Worm (Caenorhabditis elegans) whole organism, L4 larva: ENCODE data around the gene T16G12.12.

Experiments used
- T26A8.4 ChIP-seq: fragments of 200-800 bp; sonication (Bioruptor generic); IDR thresholded peaks from 2 replicates; pipeline ENCODE4 v1.3.6; 2022; ENCODE audit warnings: missing genetic modification characterization, missing compliant biosample characterization
- aly-2 ChIP-seq: sonication (generic microtip); optimal IDR thresholded peaks from 2 replicates; lab custom pipeline; 2018; ENCODE audit warnings: missing biosample characterization, missing genetic modification characterization
- ceh-82 ChIP-seq: sonication (generic microtip); optimal IDR thresholded peaks from 2 replicates; lab custom pipeline; 2017; ENCODE audit warnings: missing biosample characterization, missing genetic modification characterization
- cey-2 ChIP-seq: sonication (generic microtip); optimal IDR thresholded peaks from 3 replicates; lab custom pipeline; 2017; ENCODE audit warnings: missing genetic modification characterization, mild to moderate bottlenecking, missing compliant biosample characterization, antibody characterized with exemption, borderline replicate concordance; ENCODE audit not compliant: insufficient read depth
- lin-29 ChIP-seq: fragments of 200-800 bp; sonication (Bioruptor generic); IDR thresholded peaks from 2 replicates; pipeline ENCODE4 v1.3.6; 2022; ENCODE audit warnings: missing genetic modification reagents, missing genetic modification characterization, missing compliant biosample characterization
- lin-39 ChIP-seq: fragments of 150-350 bp; optimal IDR thresholded peaks from 2 replicates; lab custom pipeline; 2014; ENCODE audit warnings: missing biosample characterization, missing genetic modification reagents, missing genetic modification characterization
- nhr-76 ChIP-seq: fragments of 150-350 bp; optimal IDR thresholded peaks from 2 replicates; lab custom pipeline; 2014; ENCODE audit warnings: missing biosample characterization, missing genetic modification characterization
- pha-4 ChIP-seq, 2 experiments: fragments of 150-350 bp in 1 of 2; fragments of 200-800 bp in 1 of 2; sonication (Bioruptor generic) in 1 of 2; IDR thresholded peaks in 1 of 2; optimal IDR thresholded peaks in 1 of 2; 2 replicates each; pipeline versions ENCODE4 v1.3.6 to Lab custom; 2014 to 2022; ENCODE audit warnings: missing genetic modification characterization in 2 of 2, missing genetic modification reagents in 2 of 2, missing biosample characterization in 1 of 2, missing compliant biosample characterization in 1 of 2
- sdz-12 ChIP-seq: fragments of 200-800 bp; sonication (Bioruptor generic); optimal IDR thresholded peaks from 2 replicates; lab custom pipeline; 2018; ENCODE audit warnings: mild to moderate bottlenecking, missing genetic modification characterization, missing compliant biosample characterization

DNA sequence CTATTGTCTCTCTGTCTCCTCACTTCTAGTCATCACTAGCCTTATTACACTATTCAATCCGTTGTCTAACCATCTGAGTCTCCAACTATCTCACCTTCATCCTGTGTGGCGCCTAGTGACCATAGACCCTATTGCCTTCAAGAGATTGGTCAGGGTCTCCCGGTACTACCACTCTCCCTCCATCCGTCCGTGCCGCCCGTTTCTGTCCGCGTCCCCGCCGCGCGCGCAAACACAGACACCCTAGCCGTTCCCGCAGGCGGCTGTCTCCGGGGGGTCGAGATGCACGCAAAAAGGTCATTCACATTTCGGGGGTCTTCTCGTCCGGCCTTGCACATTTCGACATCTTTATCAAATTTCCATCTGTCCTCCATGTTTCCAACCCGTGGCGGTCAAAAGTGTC, 41.1 kb downstream of the T16G12.12 start:
- TF ChIP-seq nhr-76 (tag; lab: Kevin White, UChicago) (no peak), lin-29 (GFP tag; lab: Robert Waterston, UW) (no peak), sdz-12 (GFP tag; lab: Kevin White, UChicago) (no peak), T26A8.4 (GFP tag; lab: Robert Waterston, UW) (peak; percentile 35; the same call in 1 of the 2 replicates), lin-39 (tag; lab: Kevin White, UChicago) (no peak), pha-4 (GFP tag; IDR thresholded peaks at IDR 0.05; lab: Robert Waterston, UW) (0 out of 2 replicates have a peak, but pooled peaks have one; percentile 6), pha-4 (tag; optimal IDR thresholded peaks at IDR 0.05; lab: Kevin White, UChicago) (no peak), cey-2 (no peak), aly-2 (tag; lab: Kevin White, UChicago) (no peak), ceh-82 (tag; lab: Kevin White, UChicago) (no peak)
